Worm (Caenorhabditis elegans) whole organism, early embryonic: ENCODE data around the gene pdi-2.

Experiments
- B0310.2 ChIP-seq: sonication (generic microtip); optimal IDR thresholded peaks from 2 replicates; lab custom pipeline; 2016; ENCODE audit warnings: mild to moderate bottlenecking, missing genetic modification characterization, missing compliant biosample characterization
- F13C5.2 ChIP-seq: sonication (generic microtip); optimal IDR thresholded peaks from 2 replicates; lab custom pipeline; 2017; ENCODE audit warnings: mild to moderate bottlenecking, missing genetic modification characterization, inconsistent platforms, missing compliant biosample characterization
- ama-1 ChIP-seq: fragments of 150-350 bp; optimal IDR thresholded peaks from 2 replicates; lab custom pipeline; 2014
- ceh-13 ChIP-seq: fragments of 200-800 bp; sonication (Bioruptor generic); optimal IDR thresholded peaks from 2 replicates; lab custom pipeline; 2018; ENCODE audit warnings: mild to moderate bottlenecking, missing genetic modification characterization, missing compliant biosample characterization
- ets-7 ChIP-seq: sonication (generic microtip); optimal IDR thresholded peaks from 2 replicates; lab custom pipeline; 2016; ENCODE audit warnings: missing genotype, missing genetic modification characterization, missing compliant biosample characterization
- flt-1 ChIP-seq: fragments of 200-800 bp; sonication (Bioruptor generic); IDR thresholded peaks from 2 replicates; pipeline ENCODE4 v1.3.6; 2022; ENCODE audit warnings: missing genetic modification characterization, missing compliant biosample characterization
- hmbx-1 ChIP-seq: sonication (generic microtip); optimal IDR thresholded peaks from 2 replicates; lab custom pipeline; 2016; ENCODE audit warnings: mild to moderate bottlenecking, missing genetic modification characterization, missing compliant biosample characterization
- hmg-4 ChIP-seq: fragments of 200-800 bp; sonication (Bioruptor generic); optimal IDR thresholded peaks from 2 replicates; lab custom pipeline; 2018; ENCODE audit warnings: mild to moderate bottlenecking, missing genetic modification characterization, missing compliant biosample characterization
- hnd-1 ChIP-seq: sonication (generic microtip); optimal IDR thresholded peaks from 2 replicates; lab custom pipeline; 2016; ENCODE audit warnings: missing genetic modification characterization, missing compliant biosample characterization
- scrt-1 ChIP-seq: fragments of 200-800 bp; sonication (Bioruptor generic); IDR thresholded peaks from 2 replicates; pipeline ENCODE4 v1.3.6; 2022; ENCODE audit warnings: missing genetic modification characterization, missing compliant biosample characterization
- sea-1 ChIP-seq: fragments of 200-800 bp; sonication (Bioruptor generic); conservative IDR thresholded peaks from 2 replicates; pipeline ENCODE4 v1.3.6; 2022; ENCODE audit warnings: missing genetic modification characterization, missing compliant biosample characterization
- tbx-37 ChIP-seq: fragments of 200-800 bp; sonication (Bioruptor generic); conservative IDR thresholded peaks from 2 replicates; pipeline ENCODE4 v1.3.6; 2022; ENCODE audit warnings: missing genetic modification reagents, missing genetic modification characterization, missing compliant biosample characterization
- tra-4 ChIP-seq: sonication (generic microtip); optimal IDR thresholded peaks from 2 replicates; lab custom pipeline; 2017; ENCODE audit warnings: missing genetic modification characterization, missing compliant biosample characterization

The pdi-2 gene

DNA sequence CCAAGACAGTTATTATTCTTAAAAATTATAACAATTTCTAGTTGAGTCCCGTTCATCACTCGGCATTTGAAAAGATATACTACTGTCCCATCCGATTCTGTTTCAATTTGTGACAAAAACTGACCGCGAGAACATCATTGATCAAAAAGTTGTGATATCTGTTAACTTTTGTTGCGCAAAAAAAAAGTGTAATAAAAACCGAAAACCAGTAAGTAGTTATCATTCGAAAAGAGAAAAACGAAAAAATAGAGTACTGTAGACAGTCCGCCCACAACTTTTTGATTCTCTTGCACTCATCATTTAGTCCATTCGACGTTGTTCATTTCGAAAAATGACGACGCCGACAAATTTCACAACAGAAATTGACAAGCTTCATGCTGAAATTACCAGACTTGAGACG lies 47.2 kb downstream of the pdi-2 start, which contains the start of gene amt-1:
amt-1 (plus strand) TSS at position 301 of the 400 bp plus-strand sequence.
- TF ChIP-seq tra-4 (tag; lab: Kevin White, UChicago) (no peak), F13C5.2 (tag; lab: Kevin White, UChicago) (no peak), ets-7 (tag; lab: Kevin White, UChicago) (no peak), hmg-4 (no peak), sea-1 (GFP tag; lab: Robert Waterston, UW) (no peak), hnd-1 (tag; lab: Kevin White, UChicago) (no peak)

DNA sequence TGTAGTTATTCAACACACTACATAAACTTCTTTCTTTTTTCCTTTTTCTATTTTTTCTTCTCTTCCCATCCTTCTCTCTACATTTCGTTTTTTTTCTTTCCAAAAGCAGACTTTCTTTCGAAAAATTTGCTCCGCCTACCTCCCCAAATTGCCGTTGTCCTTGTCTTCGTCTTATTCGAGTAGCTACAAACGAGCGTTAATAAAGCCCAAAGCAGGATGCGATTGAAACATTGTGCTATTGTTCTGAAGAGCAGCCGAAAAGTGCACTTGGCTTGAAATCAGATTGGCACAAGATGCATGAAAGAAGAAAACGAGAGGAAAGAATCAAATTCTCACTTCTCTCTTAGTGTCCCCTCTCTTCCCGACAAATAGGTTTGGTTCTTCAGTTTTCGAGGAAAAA lies 50.9 kb downstream of the pdi-2 start:
- TF ChIP-seq ceh-13, result no peak
- no peak for TF ChIP-seq scrt-1 (GFP tag; lab: Robert Waterston, UW)
- no peak for TF ChIP-seq hmbx-1 (tag; lab: Kevin White, UChicago)
- TF ChIP-seq ama-1, result no peak
- TF ChIP-seq flt-1, result no peak
- TF ChIP-seq B0310.2, result no peak
- no peak for TF ChIP-seq tbx-37 (GFP tag; lab: Robert Waterston, UW)
- TF ChIP-seq tra-4 (tag; lab: Kevin White, UChicago), result no peak
- TF ChIP-seq hnd-1 (tag; lab: Kevin White, UChicago), result no peak
- TF ChIP-seq ets-7 (tag; lab: Kevin White, UChicago), result no peak
- TF ChIP-seq sea-1 (GFP tag; lab: Robert Waterston, UW), result no peak
